Worm (Caenorhabditis elegans) whole organism, L1 larva: ENCODE results near the gene ger-1.

Experiments used
- aly-2 ChIP-seq: fragments of 150-350 bp; optimal IDR thresholded peaks from 2 replicates; lab custom pipeline; 2014; ENCODE audit warnings: missing biosample characterization, missing genetic modification characterization
- blmp-1 ChIP-seq: fragments of 150-350 bp; optimal IDR thresholded peaks from 2 replicates; lab custom pipeline; 2014; ENCODE audit warnings: missing biosample characterization, missing genetic modification characterization
- mef-2 ChIP-seq: fragments of 150-350 bp; optimal IDR thresholded peaks from 2 replicates; lab custom pipeline; 2014; ENCODE audit warnings: missing biosample characterization, missing genetic modification characterization
- nhr-71 ChIP-seq: sonication (generic microtip); optimal IDR thresholded peaks from 2 replicates; lab custom pipeline; 2016; ENCODE audit warnings: mild to moderate bottlenecking, missing genetic modification characterization, moderate library complexity, missing compliant biosample characterization
- nhr-77 ChIP-seq: fragments of 150-350 bp; optimal IDR thresholded peaks from 2 replicates; lab custom pipeline; 2014; ENCODE audit warnings: missing biosample characterization, missing genetic modification characterization
- rnt-1 ChIP-seq: sonication (generic microtip); optimal IDR thresholded peaks from 2 replicates; lab custom pipeline; 2016; ENCODE audit warnings: mild to moderate bottlenecking, missing genetic modification characterization, moderate library complexity, missing compliant biosample characterization
- skn-1 ChIP-seq: fragments of 150-350 bp; optimal IDR thresholded peaks from 2 replicates; lab custom pipeline; 2014; ENCODE audit warnings: missing biosample characterization, missing genetic modification characterization
- tbx-2 ChIP-seq: sonication (generic microtip); optimal IDR thresholded peaks from 2 replicates; lab custom pipeline; 2016; ENCODE audit warnings: missing genetic modification characterization, missing compliant biosample characterization
- unc-62 ChIP-seq: fragments of 150-350 bp; optimal IDR thresholded peaks from 2 replicates; lab custom pipeline; 2014; ENCODE audit warnings: missing biosample characterization, missing genetic modification reagents, missing genetic modification characterization
- ztf-4 ChIP-seq: fragments of 150-350 bp; optimal IDR thresholded peaks from 2 replicates; lab custom pipeline; 2014; ENCODE audit warnings: missing biosample characterization, missing genetic modification characterization

DNA sequence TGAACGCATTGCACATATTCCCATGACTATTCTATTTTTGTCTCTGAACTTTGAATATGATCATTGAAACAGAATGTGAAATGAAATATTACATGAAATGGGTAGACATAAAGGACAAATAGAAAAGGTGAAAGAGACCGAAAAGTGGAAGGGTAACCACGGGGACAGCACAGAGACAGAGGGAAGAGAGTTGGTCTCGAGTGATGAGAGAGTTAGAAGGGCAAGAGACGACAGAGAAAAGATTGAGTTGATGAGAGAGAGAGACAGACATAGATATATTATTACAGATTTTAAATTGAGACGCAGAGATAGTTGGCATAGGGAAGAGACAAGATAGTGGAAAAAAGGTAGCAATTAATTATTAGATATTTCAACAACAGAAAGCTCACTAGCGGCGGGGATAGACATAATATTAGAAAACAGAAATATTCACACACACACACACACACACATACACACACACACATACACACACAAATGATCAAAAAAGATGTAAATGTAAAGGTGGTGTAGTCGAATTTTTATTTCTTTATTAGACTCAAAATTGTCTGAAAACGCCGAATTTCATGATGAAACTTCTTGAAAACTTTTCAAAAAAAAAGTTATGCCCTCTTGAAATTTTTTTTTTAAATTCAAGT is 49.5 kb upstream of the ger-1 start:
- peak; percentile 74 for TF ChIP-seq nhr-77
- TF ChIP-seq aly-2 = peak; percentile 68
- no peak for TF ChIP-seq unc-62 (GFP tag; lab: Kevin White, UChicago)
- peak; percentile 61 for TF ChIP-seq skn-1 (tag; lab: Kevin White, UChicago)
- TF ChIP-seq blmp-1 (tag; lab: Kevin White, UChicago) = peak; percentile 78
- TF ChIP-seq ztf-4 = peak; percentile 43
- no peak for TF ChIP-seq mef-2 (tag; lab: Kevin White, UChicago)
- peak; percentile 55 for TF ChIP-seq tbx-2
- TF ChIP-seq nhr-71 (tag; lab: Kevin White, UChicago) = peak; percentile 91
- peak; percentile 63 for TF ChIP-seq rnt-1 (tag; lab: Kevin White, UChicago)
